Fruit fly (Drosophila melanogaster) whole organism, adult: ENCODE results near the gene Sodh1.

Source experiments
- CG11617 ChIP-seq: fragments of 200-800 bp; sonication (Bioruptor generic); optimal IDR thresholded peaks from 2 replicates; lab custom pipeline; 2017; ENCODE audit warnings: mild to moderate bottlenecking, missing biosample characterization, missing genetic modification reagents, missing genetic modification characterization
- CG12768 ChIP-seq: fragments of 200-800 bp; sonication (Bioruptor generic); optimal IDR thresholded peaks from 2 replicates; lab custom pipeline; 2017; ENCODE audit warnings: missing biosample characterization, missing genetic modification characterization, mild to moderate bottlenecking, moderate library complexity, missing genetic modification reagents
- CG14711 ChIP-seq: fragments of 200-800 bp; sonication (Bioruptor generic); optimal IDR thresholded peaks from 2 replicates; lab custom pipeline; 2018; ENCODE audit warnings: missing biosample characterization, mild to moderate bottlenecking, missing genetic modification characterization, moderate library complexity
- CG1620 ChIP-seq: fragments of 200-800 bp; sonication (Bioruptor generic); optimal IDR thresholded peaks from 2 replicates; lab custom pipeline; 2016; ENCODE audit warnings: missing biosample characterization, missing genetic modification characterization
- CG33017 ChIP-seq: fragments of 200-800 bp; sonication (Bioruptor generic); optimal IDR thresholded peaks from 2 replicates; lab custom pipeline; 2018; ENCODE audit warnings: missing biosample characterization, mild to moderate bottlenecking, missing genetic modification characterization, moderate library complexity
- CG5204 ChIP-seq: fragments of 200-800 bp; sonication (Bioruptor generic); optimal IDR thresholded peaks from 2 replicates; lab custom pipeline; 2016; ENCODE audit warnings: missing biosample characterization, missing genetic modification characterization
- CG7045 ChIP-seq: fragments of 200-800 bp; sonication (Bioruptor generic); optimal IDR thresholded peaks from 2 replicates; lab custom pipeline; 2017; ENCODE audit warnings: missing biosample characterization, mild to moderate bottlenecking, missing genetic modification characterization
- CG7101 ChIP-seq: fragments of 200-800 bp; sonication (Bioruptor generic); optimal IDR thresholded peaks from 2 replicates; lab custom pipeline; 2018; ENCODE audit warnings: missing biosample characterization, mild to moderate bottlenecking, missing genetic modification characterization, moderate library complexity
- Clk ChIP-seq: fragments of 200-800 bp; sonication (Bioruptor generic); optimal IDR thresholded peaks from 2 replicates; lab custom pipeline; 2017; ENCODE audit warnings: missing biosample characterization, missing genetic modification characterization
- Crg-1 ChIP-seq: fragments of 200-800 bp; sonication (Bioruptor generic); optimal IDR thresholded peaks from 2 replicates; lab custom pipeline; 2016; ENCODE audit warnings: missing biosample characterization, missing genetic modification characterization
- Hr96 ChIP-seq: fragments of 200-800 bp; sonication (Bioruptor generic); optimal IDR thresholded peaks from 2 replicates; lab custom pipeline; 2016; ENCODE audit warnings: missing biosample characterization, missing genetic modification characterization
- Mnt ChIP-seq: fragments of 200-800 bp; sonication (Bioruptor generic); optimal IDR thresholded peaks from 2 replicates; lab custom pipeline; 2016; ENCODE audit warnings: missing biosample characterization, mild to moderate bottlenecking, missing genetic modification characterization
- bab1 ChIP-seq: fragments of 200-800 bp; sonication (Bioruptor generic); optimal IDR thresholded peaks from 3 replicates; lab custom pipeline; 2019; ENCODE audit warnings: missing biosample characterization, mild to moderate bottlenecking, missing genetic modification characterization, moderate library complexity
- cic ChIP-seq: fragments of 200-800 bp; sonication (Bioruptor generic); optimal IDR thresholded peaks from 2 replicates; lab custom pipeline; 2017; ENCODE audit warnings: missing biosample characterization, mild to moderate bottlenecking, missing genetic modification characterization, moderate library complexity
- cnc ChIP-seq, 2 experiments: fragments of >200 bp; optimal IDR thresholded peaks; 2 replicates each; lab custom pipeline; 2017
- kay ChIP-seq: fragments of 200-800 bp; sonication (Bioruptor generic); peaks from one replicate; lab custom pipeline; 2016; ENCODE audit warnings: missing biosample characterization, missing genetic modification characterization, borderline replicate concordance
- ovo ChIP-seq: fragments of 200-800 bp; sonication (Bioruptor generic); optimal IDR thresholded peaks from 2 replicates; lab custom pipeline; 2016; ENCODE audit warnings: missing biosample characterization, missing genetic modification characterization
- pad ChIP-seq: fragments of 200-800 bp; sonication (Bioruptor generic); optimal IDR thresholded peaks from 3 replicates; lab custom pipeline; 2017; ENCODE audit warnings: missing biosample characterization, missing genetic modification characterization, mild to moderate bottlenecking, moderate library complexity, missing genetic modification reagents
- tj ChIP-seq: fragments of 200-800 bp; sonication (Bioruptor generic); optimal IDR thresholded peaks from 3 replicates; lab custom pipeline; 2017; ENCODE audit warnings: missing biosample characterization, mild to moderate bottlenecking, missing genetic modification characterization, moderate library complexity
- toe ChIP-seq: fragments of 200-800 bp; sonication (Bioruptor generic); optimal IDR thresholded peaks from 2 replicates; lab custom pipeline; 2016; ENCODE audit warnings: missing biosample characterization, missing genetic modification characterization

The Sodh1 gene

dm6 chr3R:7031553-7031952, 20.6 kb upstream of the Sodh1 start:
- TF ChIP-seq CG7101 (tag; lab: Kevin White, UChicago) (no peak), CG7045 (GFP tag; lab: Kevin White, UChicago) (no peak), toe (GFP tag; lab: Kevin White, UChicago) (no peak), Mnt (GFP tag; lab: Kevin White, UChicago) (no peak), Clk (no peak), cic (no peak), CG14711 (tag; lab: Kevin White, UChicago) (no peak), cnc (optimal IDR thresholded peaks at IDR 0.05; lab: Kevin White, UChicago) (no peak), Crg-1 (GFP tag; lab: Kevin White, UChicago) (no peak), ovo (GFP tag; lab: Kevin White, UChicago) (no peak), tj (no peak), kay (no peak), Hr96 (GFP tag; lab: Kevin White, UChicago) (no peak), CG5204 (GFP tag; lab: Kevin White, UChicago) (no peak), CG11617 (GFP tag; lab: Kevin White, UChicago) (no peak)

dm6 chr3R:7033707-7034106, 18.4 kb upstream of the Sodh1 start:
- no peak for TF ChIP-seq pad (GFP tag; lab: Kevin White, UChicago)

- TF ChIP-seq CG14711 (tag; lab: Kevin White, UChicago): no peak
- no peak for TF ChIP-seq CG11617 (GFP tag; lab: Kevin White, UChicago)
- TF ChIP-seq toe (GFP tag; lab: Kevin White, UChicago): no peak
- TF ChIP-seq cnc (optimal IDR thresholded peaks at IDR 0.05; lab: Kevin White, UChicago): no peak
- no peak for TF ChIP-seq CG7101 (tag; lab: Kevin White, UChicago)
- no peak for TF ChIP-seq ovo (GFP tag; lab: Kevin White, UChicago)
- no peak for TF ChIP-seq Hr96 (GFP tag; lab: Kevin White, UChicago)
- no peak for TF ChIP-seq CG1620 (GFP tag; lab: Kevin White, UChicago)
- no peak for TF ChIP-seq bab1 (GFP tag; lab: Kevin White, UChicago)
- TF ChIP-seq tj: no peak
- no peak for TF ChIP-seq Clk
- TF ChIP-seq Mnt (GFP tag; lab: Kevin White, UChicago): no peak
- TF ChIP-seq pad (GFP tag; lab: Kevin White, UChicago): no peak
- TF ChIP-seq kay: no peak
- TF ChIP-seq CG33017: no peak
- no peak for TF ChIP-seq Crg-1 (GFP tag; lab: Kevin White, UChicago)
- TF ChIP-seq cic: no peak
Measured at dm6 chr3R:7034440-7034839, 17.7 kb upstream of the Sodh1 start.

dm6 chr3R:7035703-7036266, 16.4 kb upstream of the Sodh1 start:
- TF ChIP-seq CG5204 (GFP tag; lab: Kevin White, UChicago): no peak
- TF ChIP-seq Hr96 (GFP tag; lab: Kevin White, UChicago): no peak
- no peak for TF ChIP-seq CG33017
- TF ChIP-seq toe (GFP tag; lab: Kevin White, UChicago): no peak
- TF ChIP-seq Mnt (GFP tag; lab: Kevin White, UChicago): no peak
- no peak for TF ChIP-seq pad (GFP tag; lab: Kevin White, UChicago)
- no peak for TF ChIP-seq CG14711 (tag; lab: Kevin White, UChicago)
- no peak for TF ChIP-seq kay
- TF ChIP-seq CG7101 (tag; lab: Kevin White, UChicago): no peak
- no peak for TF ChIP-seq Clk
- TF ChIP-seq tj: no peak
- no peak for TF ChIP-seq ovo (GFP tag; lab: Kevin White, UChicago)
- no peak for TF ChIP-seq bab1 (GFP tag; lab: Kevin White, UChicago)
- TF ChIP-seq CG11617 (GFP tag; lab: Kevin White, UChicago): no peak
- TF ChIP-seq cic: no peak
- no peak for TF ChIP-seq CG7045 (GFP tag; lab: Kevin White, UChicago)

dm6 chr3R:7037250-7037802, 14.8 kb upstream of the Sodh1 start:
- TF ChIP-seq Mnt (GFP tag; lab: Kevin White, UChicago): peak; percentile 25
- no peak for TF ChIP-seq cnc (optimal IDR thresholded peaks at IDR 0.05; lab: Kevin White, UChicago)

dm6 chr3R:7040894-7041293, 11.2 kb upstream of the Sodh1 start:
- TF ChIP-seq Mnt (GFP tag; lab: Kevin White, UChicago) (no peak), CG7101 (tag; lab: Kevin White, UChicago) (no peak), CG12768 (GFP tag; lab: Kevin White, UChicago) (no peak), toe (GFP tag; lab: Kevin White, UChicago) (no peak), Crg-1 (GFP tag; lab: Kevin White, UChicago) (no peak), CG5204 (GFP tag; lab: Kevin White, UChicago) (no peak), tj (no peak), cic (no peak), CG1620 (GFP tag; lab: Kevin White, UChicago) (no peak), cnc (optimal IDR thresholded peaks at IDR 0.05; lab: Kevin White, UChicago) (no peak), Hr96 (GFP tag; lab: Kevin White, UChicago) (no peak), CG14711 (tag; lab: Kevin White, UChicago) (no peak), kay (no peak), ovo (GFP tag; lab: Kevin White, UChicago) (no peak), Clk (no peak), pad (GFP tag; lab: Kevin White, UChicago) (no peak), bab1 (GFP tag; lab: Kevin White, UChicago) (no peak), CG7045 (GFP tag; lab: Kevin White, UChicago) (no peak), CG11617 (GFP tag; lab: Kevin White, UChicago) (no peak)
